Worm (Caenorhabditis elegans): ENCODE data around the gene ZC376.8.

DNA sequence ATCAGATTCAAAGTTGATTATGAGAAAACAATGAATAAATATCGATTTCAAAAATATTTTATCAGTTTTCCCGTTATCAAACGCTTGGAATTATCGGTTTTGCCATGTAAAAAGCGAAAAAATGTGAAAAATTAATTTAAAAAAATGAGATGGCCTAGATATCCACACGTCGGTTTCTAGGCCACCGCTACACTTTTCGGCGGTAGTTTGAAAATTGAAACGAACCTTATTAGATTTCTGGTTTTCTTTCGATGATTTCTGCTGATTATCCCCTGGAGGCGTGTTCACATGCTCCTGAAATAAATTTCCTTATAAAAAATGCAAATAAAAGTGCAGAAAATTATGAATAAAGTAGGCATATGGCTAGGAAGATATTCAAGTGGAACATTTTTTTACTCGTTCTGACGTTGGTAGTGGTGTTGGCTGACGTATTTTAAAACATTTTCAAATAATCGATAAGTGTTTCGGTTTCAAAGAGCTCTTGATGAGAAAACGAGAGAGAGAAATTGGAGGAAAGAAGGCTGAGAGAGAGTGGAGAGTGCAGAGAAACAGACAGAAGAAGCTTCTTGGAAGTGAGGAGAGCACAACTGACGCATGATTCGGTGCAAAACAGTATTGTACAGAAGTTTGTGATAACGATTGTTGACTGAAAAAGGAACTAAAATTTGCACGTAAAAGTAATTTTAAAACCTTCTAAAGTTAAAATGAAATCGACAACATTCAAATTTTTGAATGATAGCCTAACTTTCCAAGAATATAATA, 46.9 kb upstream of the ZC376.8 start:
- no peak for TF ChIP-seq hlh-30 (tag; optimal IDR thresholded peaks at IDR 0.05; ENCODE audit: insufficient read depth)
- no peak for TF ChIP-seq nhr-11 (tag; optimal IDR thresholded peaks at IDR 0.05)
- no peak for TF ChIP-seq fkh-10 (GFP tag; optimal IDR thresholded peaks at IDR 0.05)
- no peak for TF ChIP-seq hlh-6 (tag; optimal IDR thresholded peaks at IDR 0.05)
- TF ChIP-seq F13H6.1 (tag; optimal IDR thresholded peaks at IDR 0.05): no peak
- TF ChIP-seq ama-1 (optimal IDR thresholded peaks at IDR 0.05): no peak
- no peak for TF ChIP-seq lin-11 (tag; optimal IDR thresholded peaks at IDR 0.05)
- TF ChIP-seq pax-1 (tag; optimal IDR thresholded peaks at IDR 0.05): no peak
- no peak for TF ChIP-seq ceh-2 (tag; optimal IDR thresholded peaks at IDR 0.05)
- TF ChIP-seq K09A11.1 (tag; optimal IDR thresholded peaks at IDR 0.05; ENCODE audit: insufficient read depth): no peak
- peak; percentile 4 for TF ChIP-seq nfya-1 (tag; optimal IDR thresholded peaks at IDR 0.05)
